Worm (Caenorhabditis elegans) whole organism, L4/young adult: Measurements from ENCODE around the gene hum-6.

ENCODE experiments used
- W03F9.2 ChIP-seq: fragments of 150-350 bp; optimal IDR thresholded peaks from 2 replicates; lab custom pipeline; 2014; ENCODE audit warnings: missing biosample characterization, missing genetic modification characterization
- dao-5 ChIP-seq: sonication (generic microtip); optimal IDR thresholded peaks from 2 replicates; lab custom pipeline; 2016; ENCODE audit warnings: missing genotype, missing genetic modification characterization, moderate library complexity, missing compliant biosample characterization

DNA sequence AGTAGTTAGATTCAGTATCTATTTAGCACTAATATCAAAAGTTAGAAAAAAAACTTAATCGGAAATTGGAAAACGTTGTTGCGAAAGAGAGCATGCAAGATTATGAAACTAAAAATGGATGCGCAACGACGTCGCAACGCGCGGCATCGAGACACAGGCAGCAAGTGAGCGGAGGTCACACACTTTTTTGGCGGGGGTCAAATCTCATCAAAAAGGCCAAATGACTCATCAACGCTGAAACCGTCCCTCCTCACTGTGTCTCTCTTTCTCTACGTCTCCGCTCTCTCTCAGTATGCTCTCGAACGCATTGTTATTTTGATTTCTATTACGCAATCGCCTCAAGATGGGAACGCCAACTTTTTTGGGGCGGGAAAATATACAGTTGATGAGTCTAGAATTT lies 44.5 kb upstream of the hum-6 start:
- no peak for TF ChIP-seq W03F9.2 (tag; lab: Kevin White, UChicago)
- no peak for TF ChIP-seq dao-5 (tag; lab: Kevin White, UChicago)
